Fruit fly (Drosophila melanogaster) whole organism, prepupa: ENCODE measurements around the gene hyd.

Experiments used
- CG31627 ChIP-seq: fragments of 200-800 bp; sonication (Bioruptor generic); optimal IDR thresholded peaks from 3 replicates; lab custom pipeline; 2016; ENCODE audit warnings: missing biosample characterization, missing genetic modification characterization
- CG4318 ChIP-seq: fragments of 200-800 bp; sonication (Bioruptor generic); optimal IDR thresholded peaks from 3 replicates; lab custom pipeline; 2017; ENCODE audit warnings: missing biosample characterization, mild to moderate bottlenecking, missing genetic modification characterization
- CG6854 ChIP-seq: fragments of 200-800 bp; sonication (Bioruptor generic); optimal IDR thresholded peaks from 2 replicates; lab custom pipeline; 2017; ENCODE audit warnings: missing biosample characterization, mild to moderate bottlenecking, missing genetic modification characterization
- CG8119 ChIP-seq: fragments of 200-800 bp; sonication (Bioruptor generic); IDR thresholded peaks from 3 replicates; pipeline ENCODE4 v1.3.6; 2022; ENCODE audit warnings: missing biosample characterization, missing genetic modification characterization
- Eip75B ChIP-seq: fragments of 200-800 bp; sonication (Bioruptor generic); optimal IDR thresholded peaks from 3 replicates; lab custom pipeline; 2016; ENCODE audit warnings: missing biosample characterization, missing genetic modification characterization
- Lpt ChIP-seq: fragments of 200-800 bp; sonication (Bioruptor generic); optimal IDR thresholded peaks from 3 replicates; lab custom pipeline; 2016; ENCODE audit warnings: missing biosample characterization, missing genetic modification characterization
- Sox102F ChIP-seq: fragments of 200-800 bp; sonication (Bioruptor generic); optimal IDR thresholded peaks from 2 replicates; lab custom pipeline; 2016; ENCODE audit warnings: missing biosample characterization, mild to moderate bottlenecking, missing genetic modification characterization
- cyc ChIP-seq: fragments of 200-800 bp; sonication (Bioruptor generic); optimal IDR thresholded peaks from 3 replicates; lab custom pipeline; 2016; ENCODE audit warnings: missing biosample characterization, missing genetic modification characterization
- dsx ChIP-seq: fragments of 200-800 bp; optimal IDR thresholded peaks from 3 replicates; lab custom pipeline; 2019; ENCODE audit warnings: missing biosample characterization, mild to moderate bottlenecking, missing genetic modification characterization, moderate library complexity; ENCODE audit not compliant: poor library complexity, severe bottlenecking
- fd85E ChIP-seq: fragments of 200-800 bp; sonication (Bioruptor generic); optimal IDR thresholded peaks from 3 replicates; lab custom pipeline; 2016; ENCODE audit warnings: missing biosample characterization, missing genetic modification characterization

- TF ChIP-seq CG6854 (GFP tag; lab: Kevin White, UChicago) (no peak), dsx (no peak), Sox102F (GFP tag; lab: Kevin White, UChicago) (no peak), CG4318 (GFP tag; lab: Kevin White, UChicago) (no peak), cyc (GFP tag; lab: Kevin White, UChicago) (no peak), CG8119 (GFP tag; lab: Robert Waterston, UW) (no peak), Lpt (GFP tag; lab: Kevin White, UChicago) (no peak), CG31627 (no peak), fd85E (GFP tag; lab: Kevin White, UChicago) (no peak), Eip75B (GFP tag; lab: Kevin White, UChicago) (no peak)
These were observed 24.2 kb downstream of the hyd start for dm6 chr3R:9701148-9701703.
